Worm (Caenorhabditis elegans) whole organism, L1 larva: ENCODE results near the gene C37C3.10.

ENCODE experiments used
- aly-2 ChIP-seq: fragments of 150-350 bp; optimal IDR thresholded peaks from 2 replicates; lab custom pipeline; 2014; ENCODE audit warnings: missing biosample characterization, missing genetic modification characterization
- fkh-10 ChIP-seq: sonication (generic microtip); optimal IDR thresholded peaks from 2 replicates; lab custom pipeline; 2017; ENCODE audit warnings: missing biosample characterization, missing genetic modification reagents, missing genetic modification characterization
- lin-15B ChIP-seq: fragments of 150-350 bp; sonication (generic microtip); optimal IDR thresholded peaks from 3 replicates; lab custom pipeline; 2014; ENCODE audit warnings: missing biosample characterization, missing genetic modification characterization
- lir-3 ChIP-seq: sonication (generic microtip); optimal IDR thresholded peaks from 2 replicates; lab custom pipeline; 2016; ENCODE audit warnings: mild to moderate bottlenecking, missing genetic modification characterization, moderate library complexity, missing compliant biosample characterization; ENCODE audit not compliant: poor library complexity
- nhr-237 ChIP-seq: fragments of 150-350 bp; optimal IDR thresholded peaks from 2 replicates; lab custom pipeline; 2014; ENCODE audit warnings: missing biosample characterization, missing genetic modification characterization
- nhr-84 ChIP-seq: sonication (generic microtip); optimal IDR thresholded peaks from 2 replicates; lab custom pipeline; 2017; ENCODE audit warnings: missing biosample characterization, missing genetic modification characterization
- unc-62 ChIP-seq: fragments of 150-350 bp; optimal IDR thresholded peaks from 2 replicates; lab custom pipeline; 2014; ENCODE audit warnings: missing biosample characterization, missing genetic modification reagents, missing genetic modification characterization
- unc-86 ChIP-seq: sonication (generic microtip); optimal IDR thresholded peaks from 2 replicates; lab custom pipeline; 2016; ENCODE audit warnings: missing genetic modification characterization, missing compliant biosample characterization
- ztf-11 ChIP-seq, 2 experiments: sonication (generic microtip); optimal IDR thresholded peaks; 2 replicates each; lab custom pipeline; 2016 to 2017; ENCODE audit warnings: missing genetic modification characterization in 2 of 2, missing biosample characterization in 1 of 2, missing compliant biosample characterization in 1 of 2

DNA sequence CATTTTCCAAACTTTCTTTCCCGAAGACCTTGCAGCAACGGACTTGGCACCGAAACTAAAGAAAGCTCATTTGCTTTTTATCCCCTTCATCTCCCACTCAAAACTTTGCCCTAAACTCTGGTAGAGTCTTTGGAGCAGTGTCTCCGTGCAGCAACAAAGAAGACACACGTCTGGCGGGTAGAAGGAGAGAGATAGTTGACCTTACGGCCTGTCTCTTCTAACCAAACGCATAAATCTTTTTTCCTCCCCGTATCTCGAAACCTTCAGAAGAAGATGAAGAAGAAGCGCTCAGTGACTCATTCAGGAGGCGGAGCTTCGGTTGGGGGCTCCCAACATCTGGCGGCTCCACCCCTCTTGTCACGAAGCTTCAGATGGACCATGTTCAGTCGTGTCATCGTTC lies 36.5 kb downstream of the C37C3.10 start:
- no peak for TF ChIP-seq aly-2
- TF ChIP-seq lin-15B (tag; lab: Kevin White, UChicago), result no peak
- no peak for TF ChIP-seq unc-62 (GFP tag; lab: Kevin White, UChicago)
- no peak for TF ChIP-seq nhr-237 (tag; lab: Kevin White, UChicago)
- no peak for TF ChIP-seq fkh-10
- no peak for TF ChIP-seq lir-3 (tag; lab: Kevin White, UChicago)
- TF ChIP-seq unc-86, result no peak
- no peak for TF ChIP-seq nhr-84 (tag; lab: Kevin White, UChicago)
- TF ChIP-seq ztf-11 (tag; optimal IDR thresholded peaks at IDR 0.05; lab: Kevin White, UChicago), result no peak
